Worm (Caenorhabditis elegans): Measurements from ENCODE around the gene F46E10.3.

ce11 chrV:6513786-6514430, 4.2 kb upstream of the F46E10.3 start:
- TF ChIP-seq unc-62 (GFP tag; optimal IDR thresholded peaks at IDR 0.05), result no peak
- no peak for TF ChIP-seq aly-2 (tag; optimal IDR thresholded peaks at IDR 0.05)
- TF ChIP-seq zag-1 (tag; optimal IDR thresholded peaks at IDR 0.05), result no peak
- TF ChIP-seq nhr-237 (tag; optimal IDR thresholded peaks at IDR 0.05), result no peak
- no peak for TF ChIP-seq nhr-76 (tag; optimal IDR thresholded peaks at IDR 0.05)
- TF ChIP-seq nhr-11 (tag; optimal IDR thresholded peaks at IDR 0.05), result no peak
- TF ChIP-seq mdl-1 (tag; optimal IDR thresholded peaks at IDR 0.05), result no peak

Measured in whole organism, L3 larva.